Worm (Caenorhabditis elegans): ENCODE results near the gene slfl-5.
A peak's percentile ranks its signal among the peaks of the same experiment; 100 is the strongest.

slfl-5 gene

ce11 chrV:12291587-12291986, 46.7 kb upstream of the slfl-5 start, which contains the start of the genes srpa-68 and srh-16 (continued):
- peak; percentile 95 for TF ChIP-seq sma-9 (GFP tag; optimal IDR thresholded peaks at IDR 0.05)
- no peak for TF ChIP-seq sma-9 (tag; optimal IDR thresholded peaks at IDR 0.05)
- peak; percentile 90 to 95 for TF ChIP-seq lsy-2 (tag; optimal IDR thresholded peaks at IDR 0.05)
- TF ChIP-seq unc-62 (GFP tag; optimal IDR thresholded peaks at IDR 0.05) = peak; percentile 43
- peak; percentile 88 for TF ChIP-seq F13H6.1 (tag; optimal IDR thresholded peaks at IDR 0.05)
- TF ChIP-seq ztf-1 (GFP tag; conservative IDR thresholded peaks at IDR 0.05) = no peak

- peak; percentile 53 for TF ChIP-seq nhr-25 (tag; optimal IDR thresholded peaks at IDR 0.05)
- peak in 1 of 2 experiments; percentile 35 for TF ChIP-seq lsy-2 (tag; optimal IDR thresholded peaks at IDR 0.05)
- TF ChIP-seq Y55F3AM.14 (GFP tag; optimal IDR thresholded peaks at IDR 0.05) = no peak
- peak; percentile 10 for TF ChIP-seq lin-13 (GFP tag; optimal IDR thresholded peaks at IDR 0.05)
- peak; percentile 2 for TF ChIP-seq fos-1 (tag; optimal IDR thresholded peaks at IDR 0.05)
- TF ChIP-seq unc-55 (GFP tag; optimal IDR thresholded peaks at IDR 0.05) = no peak
- TF ChIP-seq nhr-237 (tag; optimal IDR thresholded peaks at IDR 0.05) = no peak
- TF ChIP-seq egl-27 (tag; optimal IDR thresholded peaks at IDR 0.05) = no peak
- TF ChIP-seq C34F6.9 (tag; optimal IDR thresholded peaks at IDR 0.05) = peak; percentile 27
- peak; percentile 35 for TF ChIP-seq crh-2 (tag; optimal IDR thresholded peaks at IDR 0.05)
- TF ChIP-seq ztf-1 (GFP tag; conservative IDR thresholded peaks at IDR 0.05) = no peak
- no peak for TF ChIP-seq unc-62 (GFP tag; optimal IDR thresholded peaks at IDR 0.05)
- TF ChIP-seq F13H6.1 (tag; optimal IDR thresholded peaks at IDR 0.05) = no peak
Observed at ce11 chrV:12288577-12288976, 43.7 kb upstream of the slfl-5 start, which contains the start of gene rskd-1. Gene rskd-1, minus strand, starts transcription at chrV:12288615.

- TF ChIP-seq ama-1 (optimal IDR thresholded peaks at IDR 0.05) (no peak), snpc-4 (tag; optimal IDR thresholded peaks at IDR 0.05) (no peak), elt-1 (tag; optimal IDR thresholded peaks at IDR 0.05) (no peak), mab-5 (tag; optimal IDR thresholded peaks at IDR 0.05) (no peak), unc-39 (tag; optimal IDR thresholded peaks at IDR 0.05) (no peak), nhr-11 (tag; optimal IDR thresholded peaks at IDR 0.05) (no peak), lin-13 (GFP tag; optimal IDR thresholded peaks at IDR 0.05) (no peak), ztf-4 (tag; optimal IDR thresholded peaks at IDR 0.05) (no peak), elt-3 (tag; optimal IDR thresholded peaks at IDR 0.05) (no peak), ztf-11 (tag; optimal IDR thresholded peaks at IDR 0.05) (no peak), mbf-1 (tag; optimal IDR thresholded peaks at IDR 0.05) (no peak), fos-1 (tag; optimal IDR thresholded peaks at IDR 0.05) (no peak), lsy-2 (tag; optimal IDR thresholded peaks at IDR 0.05) (peak in 1 of 2 experiments; percentile 36), ZK546.5 (tag; optimal IDR thresholded peaks at IDR 0.05) (no peak), skn-1 (tag; optimal IDR thresholded peaks at IDR 0.05) (no peak), lin-39 (tag; optimal IDR thresholded peaks at IDR 0.05) (no peak), nhr-10 (tag; optimal IDR thresholded peaks at IDR 0.05) (no peak), blmp-1 (tag; optimal IDR thresholded peaks at IDR 0.05; ENCODE audit: insufficient read depth) (no peak), nhr-12 (tag; optimal IDR thresholded peaks at IDR 0.05) (no peak), Y55F3AM.14 (GFP tag; optimal IDR thresholded peaks at IDR 0.05) (no peak), F13H6.1 (tag; optimal IDR thresholded peaks at IDR 0.05) (no peak), ceh-82 (tag; optimal IDR thresholded peaks at IDR 0.05) (no peak), sma-3 (GFP tag; optimal IDR thresholded peaks at IDR 0.05) (no peak), aly-2 (tag; optimal IDR thresholded peaks at IDR 0.05) (no peak), gmeb-1 (tag; optimal IDR thresholded peaks at IDR 0.05) (no peak), sem-4 (tag; optimal IDR thresholded peaks at IDR 0.05) (no peak), unc-62 (GFP tag; optimal IDR thresholded peaks at IDR 0.05) (no peak), lin-11 (tag; optimal IDR thresholded peaks at IDR 0.05) (no peak), crh-2 (tag; optimal IDR thresholded peaks at IDR 0.05) (no peak), dmd-4 (tag; optimal IDR thresholded peaks at IDR 0.05) (no peak), ceh-16 (tag; optimal IDR thresholded peaks at IDR 0.05) (no peak), unc-55 (GFP tag; optimal IDR thresholded peaks at IDR 0.05) (peak; percentile 41), nhr-129 (tag; optimal IDR thresholded peaks at IDR 0.05) (peak; percentile 77), zag-1 (tag; optimal IDR thresholded peaks at IDR 0.05) (peak; percentile 2), C34F6.9 (tag; optimal IDR thresholded peaks at IDR 0.05) (peak; percentile 35)
Observed at ce11 chrV:12287667-12288066, 42.8 kb upstream of the slfl-5 start.
